Fruit fly (Drosophila melanogaster) whole organism, embryonic: Measurements from ENCODE around the gene Ufsp2.

Experiments
- ATbp ChIP-seq: fragments of 200-800 bp; sonication (Bioruptor generic); optimal IDR thresholded peaks from 2 replicates; lab custom pipeline; 2017; ENCODE audit warnings: missing biosample characterization, mild to moderate bottlenecking, missing genetic modification characterization, missing genetic modification reagents
- Atf3 ChIP-seq: fragments of 200-800 bp; sonication (Bioruptor generic); optimal IDR thresholded peaks from 3 replicates; lab custom pipeline; 2016; ENCODE audit warnings: missing biosample characterization, missing genetic modification characterization
- BEAF-32 ChIP-seq: fragments of 200-800 bp; sonication (Bioruptor generic); optimal IDR thresholded peaks from 3 replicates; lab custom pipeline; 2017; ENCODE audit warnings: missing biosample characterization, missing genetic modification characterization, mild to moderate bottlenecking, moderate library complexity, missing genetic modification reagents
- Blimp-1 ChIP-seq: fragments of 200-800 bp; sonication (Bioruptor generic); optimal IDR thresholded peaks from 3 replicates; lab custom pipeline; 2018; ENCODE audit warnings: missing biosample characterization, missing genetic modification characterization, mild to moderate bottlenecking, moderate library complexity, missing genetic modification reagents
- BtbVII ChIP-seq: fragments of 200-800 bp; sonication (Bioruptor generic); optimal IDR thresholded peaks from 3 replicates; lab custom pipeline; 2017; ENCODE audit warnings: missing biosample characterization, mild to moderate bottlenecking, missing genetic modification characterization
- CG10267 ChIP-seq: fragments of 200-800 bp; sonication (Bioruptor generic); optimal IDR thresholded peaks from 2 replicates; lab custom pipeline; 2018; ENCODE audit warnings: missing biosample characterization, mild to moderate bottlenecking, missing genetic modification characterization, moderate library complexity
- CG10543 ChIP-seq: fragments of 200-800 bp; sonication (Bioruptor generic); optimal IDR thresholded peaks from 3 replicates; lab custom pipeline; 2017; ENCODE audit warnings: missing biosample characterization, mild to moderate bottlenecking, missing genetic modification characterization, moderate library complexity
- CG11456 ChIP-seq: fragments of 200-800 bp; sonication (Bioruptor generic); IDR thresholded peaks from 3 replicates; pipeline ENCODE4 v1.3.6; 2022; ENCODE audit warnings: missing biosample characterization, missing genetic modification characterization
- CG12155 ChIP-seq: fragments of 200-800 bp; sonication (Bioruptor generic); optimal IDR thresholded peaks from 3 replicates; lab custom pipeline; 2016; ENCODE audit warnings: missing biosample characterization, missing genetic modification characterization
- CG12659 ChIP-seq: fragments of 200-800 bp; sonication (Bioruptor generic); optimal IDR thresholded peaks from 3 replicates; lab custom pipeline; 2017; ENCODE audit warnings: mild to moderate bottlenecking, missing biosample characterization, missing genetic modification reagents, missing genetic modification characterization
- CG12744 ChIP-seq: fragments of 200-800 bp; sonication (Bioruptor generic); optimal IDR thresholded peaks from 2 replicates; lab custom pipeline; 2016; ENCODE audit warnings: missing biosample characterization, missing genetic modification characterization
- CG13296 ChIP-seq: fragments of 200-800 bp; sonication (Bioruptor generic); optimal IDR thresholded peaks from 3 replicates; lab custom pipeline; 2018; ENCODE audit warnings: missing biosample characterization, mild to moderate bottlenecking, missing genetic modification characterization
- CG1529 ChIP-seq: fragments of 200-800 bp; sonication (Bioruptor generic); optimal IDR thresholded peaks from 3 replicates; lab custom pipeline; 2018; ENCODE audit warnings: missing biosample characterization, missing genetic modification characterization
- CG2712 ChIP-seq: fragments of 200-800 bp; optimal IDR thresholded peaks from 3 replicates; lab custom pipeline; 2019; ENCODE audit warnings: missing biosample characterization, mild to moderate bottlenecking, missing genetic modification characterization, moderate library complexity
- CG31388 ChIP-seq: fragments of 200-800 bp; sonication (Bioruptor generic); optimal IDR thresholded peaks from 2 replicates; lab custom pipeline; 2016; ENCODE audit warnings: missing biosample characterization, missing genetic modification characterization
- CG33557 ChIP-seq: fragments of 200-800 bp; sonication (Bioruptor generic); optimal IDR thresholded peaks from 2 replicates; lab custom pipeline; 2019; ENCODE audit warnings: missing biosample characterization, mild to moderate bottlenecking, missing genetic modification characterization, moderate library complexity
- CG4360 ChIP-seq: fragments of 200-800 bp; sonication (Bioruptor generic); IDR thresholded peaks from 2 replicates; pipeline ENCODE4 v1.3.6; 2022; ENCODE audit warnings: missing biosample characterization, missing genetic modification characterization
- CG4854 ChIP-seq: fragments of 200-800 bp; sonication (Bioruptor generic); optimal IDR thresholded peaks from 2 replicates; lab custom pipeline; 2016; ENCODE audit warnings: missing biosample characterization, missing genetic modification characterization, inconsistent platforms
- CG6175 ChIP-seq: fragments of 200-800 bp; sonication (Bioruptor generic); IDR thresholded peaks from 3 replicates; pipeline ENCODE4 v1.3.6; 2022; ENCODE audit warnings: missing biosample characterization, missing genetic modification characterization
- CG6654 ChIP-seq: fragments of 200-800 bp; sonication (Bioruptor generic); optimal IDR thresholded peaks from 2 replicates; lab custom pipeline; 2017; ENCODE audit warnings: missing biosample characterization, mild to moderate bottlenecking, missing genetic modification characterization
- CG9437 ChIP-seq: fragments of 200-800 bp; sonication (Bioruptor generic); optimal IDR thresholded peaks from 2 replicates; lab custom pipeline; 2018; ENCODE audit warnings: missing biosample characterization, mild to moderate bottlenecking, missing genetic modification characterization
- Chrac-16 ChIP-seq: fragments of 200-800 bp; sonication (Bioruptor generic); optimal IDR thresholded peaks from 3 replicates; lab custom pipeline; 2016; ENCODE audit warnings: missing biosample characterization, missing genetic modification characterization
- D19B ChIP-seq: fragments of 200-800 bp; sonication (Bioruptor generic); optimal IDR thresholded peaks from 2 replicates; lab custom pipeline; 2017; ENCODE audit warnings: missing biosample characterization, mild to moderate bottlenecking, missing genetic modification characterization
- E2f1 ChIP-seq: fragments of 200-800 bp; sonication (Bioruptor generic); IDR thresholded peaks from 2 replicates; pipeline ENCODE4 v1.3.6; 2022; ENCODE audit warnings: missing biosample characterization, missing genetic modification characterization
- Fer1 ChIP-seq: fragments of 200-800 bp; sonication (Bioruptor generic); optimal IDR thresholded peaks from 2 replicates; lab custom pipeline; 2017; ENCODE audit warnings: missing biosample characterization, mild to moderate bottlenecking, missing genetic modification characterization
- HLH3B ChIP-seq: fragments of 200-800 bp; sonication (Bioruptor generic); IDR thresholded peaks from 2 replicates; pipeline ENCODE4 v1.3.6; 2022; ENCODE audit warnings: missing biosample characterization, missing genetic modification characterization
- HmgD ChIP-seq: fragments of 200-800 bp; sonication (Bioruptor generic); optimal IDR thresholded peaks from 3 replicates; lab custom pipeline; 2016; ENCODE audit warnings: missing biosample characterization, missing genetic modification characterization
- Kr ChIP-seq: fragments of 200-800 bp; sonication (Bioruptor generic); optimal IDR thresholded peaks from 2 replicates; lab custom pipeline; 2017; ENCODE audit warnings: missing biosample characterization, mild to moderate bottlenecking, missing genetic modification characterization
- Meics ChIP-seq: fragments of 200-800 bp; sonication (Bioruptor generic); optimal IDR thresholded peaks from 2 replicates; lab custom pipeline; 2017; ENCODE audit warnings: missing biosample characterization, mild to moderate bottlenecking, missing genetic modification characterization
- Sox100B ChIP-seq: fragments of 200-800 bp; sonication (Bioruptor generic); optimal IDR thresholded peaks from 3 replicates; lab custom pipeline; 2018; ENCODE audit warnings: missing biosample characterization, mild to moderate bottlenecking, missing genetic modification characterization
- Spps ChIP-seq: fragments of 200-800 bp; sonication (Bioruptor generic); optimal IDR thresholded peaks from 2 replicates; lab custom pipeline; 2018; ENCODE audit warnings: missing biosample characterization, mild to moderate bottlenecking, missing genetic modification characterization
- Xbp1 ChIP-seq: fragments of 200-800 bp; sonication (Bioruptor generic); optimal IDR thresholded peaks from 3 replicates; lab custom pipeline; 2016; ENCODE audit warnings: missing biosample characterization, mild to moderate bottlenecking, missing genetic modification characterization
- Xrp1 ChIP-seq: fragments of 200-800 bp; sonication (Bioruptor generic); IDR thresholded peaks from 2 replicates; pipeline ENCODE4 v1.3.6; 2022; ENCODE audit warnings: missing biosample characterization, missing genetic modification characterization
- caup ChIP-seq: fragments of 200-800 bp; sonication (Bioruptor generic); optimal IDR thresholded peaks from 3 replicates; lab custom pipeline; 2017; ENCODE audit warnings: missing biosample characterization, mild to moderate bottlenecking, missing genetic modification characterization, moderate library complexity; ENCODE audit not compliant: severe bottlenecking
- crol ChIP-seq: fragments of 200-800 bp; sonication (Bioruptor generic); IDR thresholded peaks from 2 replicates; pipeline ENCODE4 v1.3.6; 2022; ENCODE audit warnings: missing biosample characterization, missing genetic modification characterization
- dimm ChIP-seq: fragments of 200-800 bp; sonication (Bioruptor generic); IDR thresholded peaks from 2 replicates; pipeline ENCODE4 v1.3.6; 2022; ENCODE audit warnings: missing biosample characterization, missing genetic modification characterization
- gce ChIP-seq: fragments of 200-800 bp; sonication (Bioruptor generic); IDR thresholded peaks from 3 replicates; pipeline ENCODE4 v1.3.6; 2022; ENCODE audit warnings: missing biosample characterization, missing genetic modification characterization
- kah ChIP-seq: fragments of 200-800 bp; sonication (Bioruptor generic); optimal IDR thresholded peaks from 2 replicates; lab custom pipeline; 2018; ENCODE audit warnings: missing biosample characterization, mild to moderate bottlenecking, missing genetic modification characterization
- ken ChIP-seq: fragments of 200-800 bp; sonication (Bioruptor generic); IDR thresholded peaks from 3 replicates; pipeline ENCODE4 v1.3.6; 2022; ENCODE audit warnings: missing biosample characterization, missing genetic modification characterization
- lola ChIP-seq, 3 experiments: fragments of >200 bp in 2 of 3; fragments of 200-800 bp in 1 of 3; sonication (Bioruptor generic) in 1 of 3; optimal IDR thresholded peaks; 2 replicates each; lab custom pipeline; 2017 to 2019; ENCODE audit warnings: missing biosample characterization in 3 of 3, missing genetic modification characterization in 3 of 3, mild to moderate bottlenecking in 1 of 3, moderate library complexity in 1 of 3
- mam ChIP-seq: fragments of 200-800 bp; sonication (Bioruptor generic); optimal IDR thresholded peaks from 3 replicates; lab custom pipeline; 2016; ENCODE audit warnings: missing biosample characterization, missing genetic modification characterization
- otp ChIP-seq: fragments of 200-800 bp; sonication (Bioruptor generic); IDR thresholded peaks from 3 replicates; pipeline ENCODE4, ENCODE4 v1.3.6; 2022; ENCODE audit warnings: missing biosample characterization, missing genetic modification characterization
- p53 ChIP-seq: fragments of 200-800 bp; sonication (Bioruptor generic); optimal IDR thresholded peaks from 2 replicates; lab custom pipeline; 2016; ENCODE audit warnings: missing biosample characterization, missing genetic modification characterization
- pfk ChIP-seq: fragments of 200-800 bp; sonication (Bioruptor generic); optimal IDR thresholded peaks from 2 replicates; lab custom pipeline; 2018; ENCODE audit warnings: missing biosample characterization, mild to moderate bottlenecking, missing genetic modification characterization, moderate library complexity
- pros ChIP-seq: fragments of 200-800 bp; sonication (Bioruptor generic); optimal IDR thresholded peaks from 3 replicates; lab custom pipeline; 2019; ENCODE audit warnings: missing biosample characterization, mild to moderate bottlenecking, missing genetic modification characterization, moderate library complexity
- ranshi ChIP-seq: fragments of 200-800 bp; sonication (Bioruptor generic); IDR thresholded peaks from 2 replicates; pipeline ENCODE4 v1.3.6; 2022; ENCODE audit warnings: missing biosample characterization, missing genetic modification characterization
- sqz ChIP-seq: fragments of 200-800 bp; sonication (Bioruptor generic); optimal IDR thresholded peaks from 3 replicates; lab custom pipeline; 2018; ENCODE audit warnings: missing biosample characterization, mild to moderate bottlenecking, missing genetic modification characterization
- tap ChIP-seq: fragments of 200-800 bp; optimal IDR thresholded peaks from 3 replicates; lab custom pipeline; 2019; ENCODE audit warnings: missing biosample characterization, mild to moderate bottlenecking, missing genetic modification characterization, moderate library complexity
- unpg ChIP-seq: fragments of 200-800 bp; sonication (Bioruptor generic); optimal IDR thresholded peaks from 3 replicates; lab custom pipeline; 2018; ENCODE audit warnings: missing biosample characterization, mild to moderate bottlenecking, missing genetic modification characterization, moderate library complexity
- vnd ChIP-seq: fragments of 200-800 bp; sonication (Bioruptor generic); IDR thresholded peaks from 3 replicates; pipeline ENCODE4 v1.3.6; 2022; ENCODE audit warnings: missing biosample characterization, missing genetic modification characterization; ENCODE audit not compliant: partially characterized antibody
- wor ChIP-seq: fragments of 200-800 bp; sonication (Bioruptor generic); IDR thresholded peaks from 2 replicates; pipeline ENCODE4 v1.3.6; 2022; ENCODE audit warnings: missing biosample characterization, missing genetic modification characterization
- zfh2 ChIP-seq: fragments of 200-800 bp; sonication (Bioruptor generic); optimal IDR thresholded peaks from 2 replicates; lab custom pipeline; 2016; ENCODE audit warnings: missing biosample characterization, missing genetic modification characterization

Ufsp2 gene

dm6 chr3L:15548843-15549242, 27.5 kb upstream of the Ufsp2 start (continued):
- TF ChIP-seq caup (GFP tag; lab: Kevin White, UChicago) (peak; percentile 74), pros (GFP tag; lab: Kevin White, UChicago) (no peak), crol (GFP tag; lab: Robert Waterston, UW) (no peak), wor (no peak), CG12744 (GFP tag; lab: Kevin White, UChicago) (no peak), CG6175 (GFP tag; lab: Robert Waterston, UW) (no peak), zfh2 (GFP tag; lab: Kevin White, UChicago) (no peak), lola (GFP tag; optimal IDR thresholded peaks at IDR 0.05; lab: Kevin White, UChicago) (no peak), tap (tag; lab: Kevin White, UChicago) (no peak), HmgD (GFP tag; lab: Kevin White, UChicago) (no peak), CG6654 (GFP tag; lab: Kevin White, UChicago) (no peak), Xbp1 (no peak), CG12659 (no peak), ranshi (GFP tag; lab: Robert Waterston, UW) (no peak), Kr (GFP tag; lab: Kevin White, UChicago) (no peak), CG31388 (no peak), CG1529 (GFP tag; lab: Kevin White, UChicago) (no peak), Atf3 (GFP tag; lab: Kevin White, UChicago) (no peak), D19B (GFP tag; lab: Kevin White, UChicago) (no peak), CG10267 (tag; lab: Kevin White, UChicago) (no peak), BtbVII (peak; percentile 66), E2f1 (no peak), Fer1 (GFP tag; lab: Kevin White, UChicago) (peak; percentile 56), Xrp1 (GFP tag; lab: Robert Waterston, UW) (no peak), pfk (GFP tag; lab: Kevin White, UChicago) (no peak), sqz (GFP tag; lab: Kevin White, UChicago) (no peak), ken (no peak), CG9437 (GFP tag; lab: Kevin White, UChicago) (no peak), ATbp (GFP tag; lab: Kevin White, UChicago) (peak; percentile 59), Chrac-16 (GFP tag; lab: Kevin White, UChicago) (no peak), kah (GFP tag; lab: Kevin White, UChicago) (no peak), unpg (peak; percentile 7), vnd (GFP tag; lab: Robert Waterston, UW) (no peak), Spps (tag; lab: Kevin White, UChicago) (no peak), CG10543 (peak; percentile 54), dimm (GFP tag; lab: Robert Waterston, UW) (no peak), BEAF-32 (GFP tag; lab: Kevin White, UChicago) (no peak), CG12155 (GFP tag; lab: Kevin White, UChicago) (no peak), otp (GFP tag; lab: Robert Waterston, UW) (no peak), CG2712 (tag; lab: Kevin White, UChicago) (no peak), gce (GFP tag; lab: Robert Waterston, UW) (no peak), CG13296 (peak; percentile 49), CG11456 (GFP tag; lab: Robert Waterston, UW) (no peak), Meics (GFP tag; lab: Kevin White, UChicago) (peak; percentile 53), HLH3B (GFP tag; lab: Robert Waterston, UW) (no peak), mam (GFP tag; lab: Kevin White, UChicago) (no peak), CG33557 (no peak), CG4360 (no peak), Sox100B (no peak), Blimp-1 (GFP tag; lab: Kevin White, UChicago) (no peak), p53 (GFP tag; lab: Kevin White, UChicago) (no peak), CG4854 (GFP tag; lab: Kevin White, UChicago) (no peak)
